Fruit fly (Drosophila melanogaster) whole organism, embryonic: Measurements from ENCODE around the gene RpS30.

ENCODE experiments used
- CG11085 ChIP-seq: fragments of 200-800 bp; sonication (Bioruptor generic); IDR thresholded peaks from 2 replicates; pipeline ENCODE4 v1.3.6; 2022; ENCODE audit warnings: missing biosample characterization, missing genetic modification characterization
- CG11695 ChIP-seq: fragments of 200-800 bp; sonication (Bioruptor generic); IDR thresholded peaks from 3 replicates; pipeline ENCODE4 v1.3.6; 2022; ENCODE audit warnings: missing biosample characterization, missing genetic modification characterization
- CG12236 ChIP-seq: fragments of 200-800 bp; sonication (Bioruptor generic); optimal IDR thresholded peaks from 2 replicates; lab custom pipeline; 2016; ENCODE audit warnings: missing biosample characterization, missing genetic modification characterization
- CG12391 ChIP-seq: fragments of 200-800 bp; sonication (Bioruptor generic); optimal IDR thresholded peaks from 3 replicates; lab custom pipeline; 2018; ENCODE audit warnings: missing biosample characterization, mild to moderate bottlenecking, missing genetic modification characterization, moderate library complexity
- CG12769 ChIP-seq: fragments of 200-800 bp; sonication (Bioruptor generic); optimal IDR thresholded peaks from 2 replicates; lab custom pipeline; 2019; ENCODE audit warnings: missing biosample characterization, mild to moderate bottlenecking, missing genetic modification characterization, moderate library complexity
- CG13296 ChIP-seq: fragments of 200-800 bp; sonication (Bioruptor generic); optimal IDR thresholded peaks from 3 replicates; lab custom pipeline; 2018; ENCODE audit warnings: missing biosample characterization, mild to moderate bottlenecking, missing genetic modification characterization
- CG15514 ChIP-seq: fragments of 200-800 bp; sonication (Bioruptor generic); optimal IDR thresholded peaks from 3 replicates; lab custom pipeline; 2017; ENCODE audit warnings: missing biosample characterization, missing genetic modification characterization, mild to moderate bottlenecking, moderate library complexity, missing genetic modification reagents
- CG1603 ChIP-seq: fragments of 200-800 bp; sonication (Bioruptor generic); optimal IDR thresholded peaks from 2 replicates; lab custom pipeline; 2019; ENCODE audit warnings: missing biosample characterization, mild to moderate bottlenecking, missing genetic modification characterization, moderate library complexity
- CG30020 ChIP-seq: fragments of 200-800 bp; optimal IDR thresholded peaks from 2 replicates; lab custom pipeline; 2019; ENCODE audit warnings: missing biosample characterization, mild to moderate bottlenecking, missing genetic modification characterization, moderate library complexity
- CG30403 ChIP-seq: fragments of 200-800 bp; sonication (Bioruptor generic); optimal IDR thresholded peaks from 3 replicates; lab custom pipeline; 2016; ENCODE audit warnings: missing biosample characterization, missing genetic modification characterization
- CG31224 ChIP-seq: fragments of 200-800 bp; sonication (Bioruptor generic); IDR thresholded peaks from 2 replicates; pipeline ENCODE4 v1.3.6; 2022; ENCODE audit warnings: missing biosample characterization, missing genetic modification characterization
- CG3281 ChIP-seq: fragments of 200-800 bp; sonication (Bioruptor generic); optimal IDR thresholded peaks from 3 replicates; lab custom pipeline; 2017; ENCODE audit warnings: missing biosample characterization, mild to moderate bottlenecking, missing genetic modification characterization
- CG7839 ChIP-seq: fragments of 200-800 bp; sonication (Bioruptor generic); optimal IDR thresholded peaks from 3 replicates; lab custom pipeline; 2018; ENCODE audit warnings: missing biosample characterization, mild to moderate bottlenecking, missing genetic modification characterization, moderate library complexity
- CG8478 ChIP-seq: fragments of >200 bp; optimal IDR thresholded peaks from 2 replicates; lab custom pipeline; 2018
- CG8765 ChIP-seq: fragments of 200-800 bp; sonication (Bioruptor generic); IDR thresholded peaks from 2 replicates; pipeline ENCODE4 v1.3.6; 2022; ENCODE audit warnings: missing biosample characterization, missing genetic modification characterization
- CG8924 ChIP-seq: fragments of 200-800 bp; optimal IDR thresholded peaks from 3 replicates; lab custom pipeline; 2019; ENCODE audit warnings: missing biosample characterization, mild to moderate bottlenecking, missing genetic modification characterization, moderate library complexity
- CHES-1-like ChIP-seq: fragments of 200-800 bp; sonication (Bioruptor generic); optimal IDR thresholded peaks from 2 replicates; lab custom pipeline; 2016; ENCODE audit warnings: missing biosample characterization, missing genetic modification characterization
- CoRest ChIP-seq: fragments of 200-800 bp; sonication (Bioruptor generic); optimal IDR thresholded peaks from 3 replicates; lab custom pipeline; 2018; ENCODE audit warnings: missing biosample characterization, mild to moderate bottlenecking, missing genetic modification characterization, moderate library complexity
- Dp ChIP-seq: fragments of 200-800 bp; sonication (Bioruptor generic); optimal IDR thresholded peaks from 2 replicates; lab custom pipeline; 2018; ENCODE audit warnings: missing biosample characterization, mild to moderate bottlenecking, missing genetic modification characterization, moderate library complexity
- Elba2 ChIP-seq: fragments of 200-800 bp; sonication (Bioruptor generic); optimal IDR thresholded peaks from 3 replicates; lab custom pipeline; 2016; ENCODE audit warnings: missing biosample characterization, missing genetic modification characterization
- Ets97D ChIP-seq: fragments of 200-800 bp; sonication (Bioruptor generic); optimal IDR thresholded peaks from 3 replicates; lab custom pipeline; 2016; ENCODE audit warnings: missing biosample characterization, missing genetic modification characterization
- HHEX ChIP-seq: fragments of 200-800 bp; sonication (Bioruptor generic); optimal IDR thresholded peaks from 3 replicates; lab custom pipeline; 2017; ENCODE audit warnings: missing biosample characterization, mild to moderate bottlenecking, missing genetic modification characterization, missing genetic modification reagents
- HmgD ChIP-seq: fragments of 200-800 bp; sonication (Bioruptor generic); optimal IDR thresholded peaks from 3 replicates; lab custom pipeline; 2016; ENCODE audit warnings: missing biosample characterization, missing genetic modification characterization
- Hmx ChIP-seq: fragments of 200-800 bp; sonication (Bioruptor generic); optimal IDR thresholded peaks from 2 replicates; lab custom pipeline; 2016; ENCODE audit warnings: missing biosample characterization, missing genetic modification characterization
- Kr ChIP-seq: fragments of 200-800 bp; sonication (Bioruptor generic); optimal IDR thresholded peaks from 2 replicates; lab custom pipeline; 2017; ENCODE audit warnings: missing biosample characterization, mild to moderate bottlenecking, missing genetic modification characterization
- Rfx ChIP-seq: fragments of 200-800 bp; sonication (Bioruptor generic); IDR thresholded peaks from 2 replicates; pipeline ENCODE4 v1.3.6; 2022; ENCODE audit warnings: missing biosample characterization, missing genetic modification characterization
- Sin3A ChIP-seq: fragments of >200 bp; optimal IDR thresholded peaks from 2 replicates; lab custom pipeline; 2018
- Six4 ChIP-seq: fragments of 200-800 bp; sonication (Bioruptor generic); optimal IDR thresholded peaks from 2 replicates; lab custom pipeline; 2016; ENCODE audit warnings: missing biosample characterization, missing genetic modification characterization
- Sox102F ChIP-seq: fragments of 200-800 bp; sonication (Bioruptor generic); optimal IDR thresholded peaks from 2 replicates; lab custom pipeline; 2018; ENCODE audit warnings: missing biosample characterization, mild to moderate bottlenecking, missing genetic modification characterization, moderate library complexity
- Sry-β ChIP-seq: fragments of 200-800 bp; sonication (Bioruptor generic); optimal IDR thresholded peaks from 2 replicates; lab custom pipeline; 2018; ENCODE audit warnings: missing biosample characterization, mild to moderate bottlenecking, missing genetic modification characterization, moderate library complexity
- Xbp1 ChIP-seq: fragments of 200-800 bp; sonication (Bioruptor generic); optimal IDR thresholded peaks from 3 replicates; lab custom pipeline; 2016; ENCODE audit warnings: missing biosample characterization, mild to moderate bottlenecking, missing genetic modification characterization
- YL-1 ChIP-seq: fragments of 200-800 bp; sonication (Bioruptor generic); optimal IDR thresholded peaks from 3 replicates; lab custom pipeline; 2017; ENCODE audit warnings: missing biosample characterization, mild to moderate bottlenecking, missing genetic modification characterization
- abd-A ChIP-seq: fragments of 200-800 bp; sonication (Bioruptor generic); optimal IDR thresholded peaks from 3 replicates; lab custom pipeline; 2019; ENCODE audit warnings: missing biosample characterization, mild to moderate bottlenecking, missing genetic modification characterization, moderate library complexity
- al ChIP-seq: fragments of 200-800 bp; sonication (Bioruptor generic); IDR thresholded peaks from 2 replicates; pipeline ENCODE4 v1.3.6; 2022; ENCODE audit warnings: missing biosample characterization, missing genetic modification characterization
- amos ChIP-seq: fragments of 200-800 bp; sonication (Bioruptor generic); IDR thresholded peaks from 2 replicates; pipeline ENCODE4 v1.3.6; 2022; ENCODE audit warnings: missing biosample characterization, missing genetic modification characterization; ENCODE audit not compliant: partially characterized antibody
- bbx ChIP-seq: fragments of 200-800 bp; sonication (Bioruptor generic); IDR thresholded peaks from 2 replicates; pipeline ENCODE4 v1.3.6; 2022; ENCODE audit warnings: missing biosample characterization, missing genetic modification characterization; ENCODE audit not compliant: partially characterized antibody
- crc ChIP-seq: fragments of 200-800 bp; sonication (Bioruptor generic); optimal IDR thresholded peaks from 2 replicates; lab custom pipeline; 2016; ENCODE audit warnings: missing biosample characterization, missing genetic modification characterization
- gcm2 ChIP-seq: fragments of 200-800 bp; sonication (Bioruptor generic); optimal IDR thresholded peaks from 2 replicates; lab custom pipeline; 2016; ENCODE audit warnings: missing biosample characterization, missing genetic modification characterization
- ind ChIP-seq: fragments of 200-800 bp; sonication (Bioruptor generic); optimal IDR thresholded peaks from 3 replicates; lab custom pipeline; 2016; ENCODE audit warnings: missing biosample characterization, missing genetic modification characterization
- kah ChIP-seq: fragments of 200-800 bp; sonication (Bioruptor generic); optimal IDR thresholded peaks from 2 replicates; lab custom pipeline; 2018; ENCODE audit warnings: missing biosample characterization, mild to moderate bottlenecking, missing genetic modification characterization
- pfk ChIP-seq: fragments of 200-800 bp; sonication (Bioruptor generic); optimal IDR thresholded peaks from 2 replicates; lab custom pipeline; 2018; ENCODE audit warnings: missing biosample characterization, mild to moderate bottlenecking, missing genetic modification characterization, moderate library complexity
- pho ChIP-seq: fragments of 200-800 bp; sonication (Bioruptor generic); optimal IDR thresholded peaks from 2 replicates; lab custom pipeline; 2016; ENCODE audit warnings: missing biosample characterization, missing genetic modification characterization
- pzg ChIP-seq: fragments of 200-800 bp; sonication (Bioruptor generic); optimal IDR thresholded peaks from 3 replicates; lab custom pipeline; 2018; ENCODE audit warnings: missing biosample characterization, mild to moderate bottlenecking, missing genetic modification characterization, moderate library complexity
- row ChIP-seq: fragments of 200-800 bp; sonication (Bioruptor generic); IDR thresholded peaks from 3 replicates; pipeline ENCODE4 v1.3.6; 2022; ENCODE audit warnings: missing biosample characterization, missing genetic modification characterization
- seq ChIP-seq: fragments of 200-800 bp; sonication (Bioruptor generic); IDR thresholded peaks from 2 replicates; pipeline ENCODE4 v1.3.6; 2022; ENCODE audit warnings: missing biosample characterization, missing genetic modification characterization
- so ChIP-seq: fragments of 200-800 bp; sonication (Bioruptor generic); IDR thresholded peaks from 3 replicates; pipeline ENCODE4 v1.3.6; 2022; ENCODE audit warnings: missing biosample characterization, missing genetic modification characterization
- ssp ChIP-seq: fragments of 200-800 bp; sonication (Bioruptor generic); IDR thresholded peaks from 2 replicates; pipeline ENCODE4 v1.3.6; 2022; ENCODE audit warnings: missing biosample characterization, missing genetic modification characterization
- tin ChIP-seq: fragments of 200-800 bp; sonication (Bioruptor generic); optimal IDR thresholded peaks from 3 replicates; lab custom pipeline; 2016; ENCODE audit warnings: missing biosample characterization, missing genetic modification characterization
- tx ChIP-seq: fragments of 200-800 bp; sonication (Bioruptor generic); optimal IDR thresholded peaks from 2 replicates; lab custom pipeline; 2016; ENCODE audit warnings: missing biosample characterization, missing genetic modification characterization
- unc-4 ChIP-seq: fragments of 200-800 bp; sonication (Bioruptor generic); IDR thresholded peaks from 2 replicates; pipeline ENCODE4 v1.3.6; 2022; ENCODE audit warnings: missing biosample characterization, missing genetic modification characterization; ENCODE audit not compliant: partially characterized antibody
- zen ChIP-seq: fragments of 200-800 bp; sonication (Bioruptor generic); optimal IDR thresholded peaks from 3 replicates; lab custom pipeline; 2018; ENCODE audit warnings: missing biosample characterization, mild to moderate bottlenecking, missing genetic modification characterization, moderate library complexity

Gene RpS30

dm6 chr3R:20823704-20824454 is 26.4 kb upstream of the RpS30 start, which contains the start of gene CG17272 (continued):
- TF ChIP-seq zen (tag; lab: Kevin White, UChicago) (peak; percentile 35), CHES-1-like (GFP tag; lab: Kevin White, UChicago) (no peak), CoRest (tag; lab: Kevin White, UChicago) (peak; percentile 70), CG11695 (no peak), so (no peak), Xbp1 (GFP tag; lab: Kevin White, UChicago) (no peak), Six4 (GFP tag; lab: Kevin White, UChicago) (no peak), Hmx (no peak), abd-A (tag; lab: Kevin White, UChicago) (no peak), Sox102F (GFP tag; lab: Kevin White, UChicago) (no peak), bbx (GFP tag; lab: Robert Waterston, UW) (no peak), Sin3A (lab: Kevin White, UChicago) (no peak), CG13296 (GFP tag; lab: Kevin White, UChicago) (peak; percentile 4), CG15514 (GFP tag; lab: Kevin White, UChicago) (peak; percentile 50), CG12769 (peak; percentile 44), row (GFP tag; lab: Robert Waterston, UW) (peak; percentile 48; the same call in 1 of the 3 replicates), CG8924 (tag; lab: Kevin White, UChicago) (peak; percentile 13), pho (GFP tag; lab: Kevin White, UChicago) (no peak), Dp (GFP tag; lab: Kevin White, UChicago) (peak; percentile 57), CG12236 (GFP tag; lab: Kevin White, UChicago) (no peak), Sry-β (GFP tag; lab: Kevin White, UChicago) (no peak), al (GFP tag; lab: Robert Waterston, UW) (no peak), Kr (GFP tag; lab: Kevin White, UChicago) (no peak), ssp (GFP tag; lab: Robert Waterston, UW) (no peak), tin (GFP tag; lab: Kevin White, UChicago) (no peak), HHEX (GFP tag; lab: Kevin White, UChicago) (no peak), Elba2 (GFP tag; lab: Kevin White, UChicago) (peak; percentile 43), unc-4 (no peak), CG11085 (GFP tag; lab: Robert Waterston, UW) (no peak), CG7839 (tag; lab: Kevin White, UChicago) (no peak), CG3281 (GFP tag; lab: Kevin White, UChicago) (no peak), seq (GFP tag; lab: Robert Waterston, UW) (no peak), ind (GFP tag; lab: Kevin White, UChicago) (no peak), YL-1 (GFP tag; lab: Kevin White, UChicago) (peak; percentile 39), amos (no peak), CG8765 (GFP tag; lab: Robert Waterston, UW) (no peak), pfk (GFP tag; lab: Kevin White, UChicago) (no peak), pzg (GFP tag; lab: Kevin White, UChicago) (peak; percentile 58), CG12391 (tag; lab: Kevin White, UChicago) (peak; percentile 12), Rfx (no peak), CG30403 (GFP tag; lab: Kevin White, UChicago) (no peak), gcm2 (GFP tag; lab: Kevin White, UChicago) (no peak), CG1603 (tag; lab: Kevin White, UChicago) (peak; percentile 37), kah (GFP tag; lab: Kevin White, UChicago) (peak; percentile 97), tx (no peak), crc (GFP tag; lab: Kevin White, UChicago) (no peak), Ets97D (GFP tag; lab: Kevin White, UChicago) (peak; percentile 48), CG30020 (tag; lab: Kevin White, UChicago) (peak; percentile 18), HmgD (GFP tag; lab: Kevin White, UChicago) (no peak), CG31224 (GFP tag; lab: Robert Waterston, UW) (no peak), CG8478 (lab: Kevin White, UChicago) (no peak)
